Fruit fly (Drosophila melanogaster) whole organism, embryonic: ENCODE data around the gene GluProRS.

Experiments
- Atf6 ChIP-seq: fragments of 200-800 bp; sonication (Bioruptor generic); IDR thresholded peaks from 2 replicates; pipeline ENCODE4 v1.3.6; 2022; ENCODE audit warnings: missing biosample characterization, missing genetic modification characterization
- Bgb ChIP-seq: fragments of 200-800 bp; sonication (Bioruptor generic); IDR thresholded peaks from 2 replicates; pipeline ENCODE4 v1.3.6; 2022; ENCODE audit warnings: missing biosample characterization, missing genetic modification characterization; ENCODE audit not compliant: partially characterized antibody
- CG10147 ChIP-seq: fragments of 200-800 bp; sonication (Bioruptor generic); optimal IDR thresholded peaks from 2 replicates; lab custom pipeline; 2019; ENCODE audit warnings: missing biosample characterization, mild to moderate bottlenecking, missing genetic modification characterization, moderate library complexity
- CG10366 ChIP-seq: fragments of 200-800 bp; sonication (Bioruptor generic); IDR thresholded peaks from 2 replicates; pipeline ENCODE4 v1.3.6; 2022; ENCODE audit warnings: missing biosample characterization, missing genetic modification characterization
- CG10543 ChIP-seq: fragments of 200-800 bp; sonication (Bioruptor generic); optimal IDR thresholded peaks from 3 replicates; lab custom pipeline; 2017; ENCODE audit warnings: missing biosample characterization, mild to moderate bottlenecking, missing genetic modification characterization, moderate library complexity
- CG11093 ChIP-seq: fragments of 200-800 bp; sonication (Bioruptor generic); IDR thresholded peaks from 3 replicates; pipeline ENCODE4 v1.3.6; 2022; ENCODE audit warnings: missing biosample characterization, missing genetic modification characterization
- CG13296 ChIP-seq: fragments of 200-800 bp; sonication (Bioruptor generic); optimal IDR thresholded peaks from 3 replicates; lab custom pipeline; 2018; ENCODE audit warnings: missing biosample characterization, mild to moderate bottlenecking, missing genetic modification characterization
- CG13624 ChIP-seq: fragments of 200-800 bp; sonication (Bioruptor generic); optimal IDR thresholded peaks from 2 replicates; lab custom pipeline; 2016; ENCODE audit warnings: missing biosample characterization, missing genetic modification characterization
- CG14965 ChIP-seq: fragments of 200-800 bp; sonication (Bioruptor generic); optimal IDR thresholded peaks from 2 replicates; lab custom pipeline; 2016; ENCODE audit warnings: missing biosample characterization, missing genetic modification characterization, borderline replicate concordance
- CG1529 ChIP-seq: fragments of 200-800 bp; sonication (Bioruptor generic); optimal IDR thresholded peaks from 3 replicates; lab custom pipeline; 2018; ENCODE audit warnings: missing biosample characterization, missing genetic modification characterization
- CG1603 ChIP-seq: fragments of 200-800 bp; sonication (Bioruptor generic); optimal IDR thresholded peaks from 2 replicates; lab custom pipeline; 2019; ENCODE audit warnings: missing biosample characterization, mild to moderate bottlenecking, missing genetic modification characterization, moderate library complexity
- CG18599 ChIP-seq: fragments of 200-800 bp; sonication (Bioruptor generic); optimal IDR thresholded peaks from 3 replicates; lab custom pipeline; 2017; ENCODE audit warnings: missing biosample characterization, missing genetic modification characterization, mild to moderate bottlenecking, moderate library complexity, missing genetic modification reagents
- CG2889 ChIP-seq: fragments of 200-800 bp; sonication (Bioruptor generic); IDR thresholded peaks from 3 replicates; pipeline ENCODE4 v1.3.6; 2022; ENCODE audit warnings: missing biosample characterization, missing genetic modification characterization
- CG31388 ChIP-seq: fragments of 200-800 bp; sonication (Bioruptor generic); optimal IDR thresholded peaks from 2 replicates; lab custom pipeline; 2016; ENCODE audit warnings: missing biosample characterization, missing genetic modification characterization
- CG8944 ChIP-seq: fragments of 200-800 bp; sonication (Bioruptor generic); optimal IDR thresholded peaks from 3 replicates; lab custom pipeline; 2016; ENCODE audit warnings: missing biosample characterization, missing genetic modification characterization
- CG9215 ChIP-seq: fragments of 200-800 bp; sonication (Bioruptor generic); IDR thresholded peaks from 2 replicates; pipeline ENCODE4 v1.3.6; 2022; ENCODE audit warnings: missing biosample characterization, missing genetic modification characterization
- CG9609 ChIP-seq: fragments of 200-800 bp; sonication (Bioruptor generic); optimal IDR thresholded peaks from 3 replicates; lab custom pipeline; 2016; ENCODE audit warnings: missing biosample characterization, missing genetic modification characterization
- CkIIα-i1 ChIP-seq: fragments of 200-800 bp; sonication (Bioruptor generic); IDR thresholded peaks from 2 replicates; pipeline ENCODE4 v1.3.6; 2022; ENCODE audit warnings: missing biosample characterization, missing genetic modification characterization
- D19B ChIP-seq: fragments of 200-800 bp; sonication (Bioruptor generic); optimal IDR thresholded peaks from 2 replicates; lab custom pipeline; 2017; ENCODE audit warnings: missing biosample characterization, mild to moderate bottlenecking, missing genetic modification characterization
- Ets97D ChIP-seq: fragments of 200-800 bp; sonication (Bioruptor generic); optimal IDR thresholded peaks from 3 replicates; lab custom pipeline; 2016; ENCODE audit warnings: missing biosample characterization, missing genetic modification characterization
- Gug ChIP-seq: fragments of 200-800 bp; sonication (Bioruptor generic); IDR thresholded peaks from 4 replicates; pipeline ENCODE4 v1.3.6; 2022; ENCODE audit warnings: missing biosample characterization, missing genetic modification characterization
- Hr51 ChIP-seq, 2 experiments: fragments of 200-800 bp; sonication (Bioruptor generic); optimal IDR thresholded peaks; 2 replicates in 1 of 2; 3 replicates in 1 of 2; lab custom pipeline; 2016 to 2018; ENCODE audit warnings: missing biosample characterization in 2 of 2, missing genetic modification characterization in 2 of 2, mild to moderate bottlenecking in 1 of 2, moderate library complexity in 1 of 2
- MBD-R2 ChIP-seq: fragments of 200-800 bp; sonication (Bioruptor generic); IDR thresholded peaks from 2 replicates; pipeline ENCODE4 v1.3.6; 2022; ENCODE audit warnings: missing biosample characterization, missing genetic modification characterization
- NFAT ChIP-seq: fragments of 200-800 bp; sonication (Bioruptor generic); IDR thresholded peaks from 2 replicates; pipeline ENCODE4 v1.3.6; 2022; ENCODE audit warnings: missing biosample characterization, missing genetic modification characterization
- Nf-YA ChIP-seq: fragments of 200-800 bp; sonication (Bioruptor generic); IDR thresholded peaks from 2 replicates; pipeline ENCODE4 v1.3.6; 2022; ENCODE audit warnings: missing biosample characterization, missing genetic modification characterization
- Nf-YC ChIP-seq: fragments of 200-800 bp; optimal IDR thresholded peaks from 3 replicates; lab custom pipeline; 2019; ENCODE audit warnings: missing biosample characterization, mild to moderate bottlenecking, missing genetic modification characterization, moderate library complexity
- Optix ChIP-seq: fragments of 200-800 bp; sonication (Bioruptor generic); IDR thresholded peaks from 3 replicates; pipeline ENCODE4 v1.3.6; 2022; ENCODE audit warnings: missing biosample characterization, missing genetic modification characterization
- Sry-δ ChIP-seq: fragments of 200-800 bp; sonication (Bioruptor generic); optimal IDR thresholded peaks from 2 replicates; lab custom pipeline; 2016; ENCODE audit warnings: missing biosample characterization, missing genetic modification characterization
- Stat92E ChIP-seq, 3 experiments: fragments of >200 bp in 2 of 3; fragments of 200-800 bp in 1 of 3; sonication (Bioruptor generic) in 1 of 3; optimal IDR thresholded peaks; 2 replicates each; lab custom pipeline; 2017 to 2019; ENCODE audit warnings: missing biosample characterization in 3 of 3, missing genetic modification characterization in 3 of 3, mild to moderate bottlenecking in 1 of 3, moderate library complexity in 1 of 3
- TFAM ChIP-seq: fragments of 200-800 bp; sonication (Bioruptor generic); optimal IDR thresholded peaks from 2 replicates; lab custom pipeline; 2017; ENCODE audit warnings: missing biosample characterization, missing genetic modification characterization, inconsistent platforms
- bigmax ChIP-seq: fragments of 200-800 bp; sonication (Bioruptor generic); optimal IDR thresholded peaks from 2 replicates; lab custom pipeline; 2018; ENCODE audit warnings: missing biosample characterization, mild to moderate bottlenecking, missing genetic modification characterization
- br ChIP-seq: fragments of >200 bp; optimal IDR thresholded peaks from 2 replicates; lab custom pipeline; 2017
- cato ChIP-seq: fragments of 200-800 bp; sonication (Bioruptor generic); optimal IDR thresholded peaks from 2 replicates; lab custom pipeline; 2016; ENCODE audit warnings: missing biosample characterization, missing genetic modification characterization, borderline replicate concordance
- eve ChIP-seq, 2 experiments: fragments of >200 bp; optimal IDR thresholded peaks; 2 replicates each; lab custom pipeline; 2017; ENCODE audit warnings: missing biosample characterization in 2 of 2, missing genetic modification characterization in 2 of 2
- exex ChIP-seq: fragments of 200-800 bp; sonication (Bioruptor generic); optimal IDR thresholded peaks from 4 replicates; lab custom pipeline; 2018; ENCODE audit warnings: missing biosample characterization, mild to moderate bottlenecking, missing genetic modification characterization, moderate library complexity
- gcm2 ChIP-seq: fragments of 200-800 bp; sonication (Bioruptor generic); optimal IDR thresholded peaks from 2 replicates; lab custom pipeline; 2016; ENCODE audit warnings: missing biosample characterization, missing genetic modification characterization
- gfzf ChIP-seq: fragments of 200-800 bp; sonication (Bioruptor generic); optimal IDR thresholded peaks from 2 replicates; lab custom pipeline; 2016; ENCODE audit warnings: missing biosample characterization, mild to moderate bottlenecking, missing genetic modification characterization, moderate library complexity
- gsb-n ChIP-seq: fragments of 200-800 bp; sonication (Bioruptor generic); optimal IDR thresholded peaks from 3 replicates; lab custom pipeline; 2018; ENCODE audit warnings: missing biosample characterization, mild to moderate bottlenecking, missing genetic modification characterization
- hb ChIP-seq: fragments of 200-800 bp; sonication (Bioruptor generic); IDR thresholded peaks from 3 replicates; pipeline ENCODE4 v1.3.6; 2022; ENCODE audit warnings: missing biosample characterization, missing genetic modification characterization; ENCODE audit not compliant: partially characterized antibody
- jing ChIP-seq: fragments of 200-800 bp; sonication (Bioruptor generic); optimal IDR thresholded peaks from 2 replicates; lab custom pipeline; 2018; ENCODE audit warnings: missing biosample characterization, mild to moderate bottlenecking, missing genetic modification characterization
- jumu ChIP-seq: fragments of 200-800 bp; sonication (Bioruptor generic); optimal IDR thresholded peaks from 3 replicates; lab custom pipeline; 2016; ENCODE audit warnings: missing biosample characterization, missing genetic modification characterization
- oc ChIP-seq: fragments of 200-800 bp; sonication (Bioruptor generic); optimal IDR thresholded peaks from 2 replicates; lab custom pipeline; 2018; ENCODE audit warnings: missing biosample characterization, mild to moderate bottlenecking, missing genetic modification characterization, moderate library complexity
- onecut ChIP-seq: fragments of 200-800 bp; sonication (Bioruptor generic); IDR thresholded peaks from 2 replicates; pipeline ENCODE4 v1.3.6; 2022; ENCODE audit warnings: missing biosample characterization, missing genetic modification characterization
- org-1 ChIP-seq: fragments of 200-800 bp; sonication (Bioruptor generic); optimal IDR thresholded peaks from 2 replicates; lab custom pipeline; 2017; ENCODE audit warnings: missing biosample characterization, missing genetic modification characterization
- pnt ChIP-seq: fragments of 200-800 bp; sonication (Bioruptor generic); optimal IDR thresholded peaks from 3 replicates; lab custom pipeline; 2016; ENCODE audit warnings: missing biosample characterization, missing genetic modification characterization
- scrt ChIP-seq: fragments of 200-800 bp; sonication (Bioruptor generic); optimal IDR thresholded peaks from 2 replicates; lab custom pipeline; 2018; ENCODE audit warnings: missing biosample characterization, mild to moderate bottlenecking, missing genetic modification characterization, moderate library complexity
- tll ChIP-seq, 2 experiments: fragments of 200-800 bp in 1 of 2; fragments of >200 bp in 1 of 2; sonication (Bioruptor generic) in 1 of 2; optimal IDR thresholded peaks; 2 replicates each; lab custom pipeline; 2017 to 2019; ENCODE audit warnings: missing biosample characterization in 2 of 2, missing genetic modification characterization in 2 of 2, mild to moderate bottlenecking in 1 of 2, moderate library complexity in 1 of 2
- tx ChIP-seq: fragments of 200-800 bp; sonication (Bioruptor generic); optimal IDR thresholded peaks from 2 replicates; lab custom pipeline; 2016; ENCODE audit warnings: missing biosample characterization, missing genetic modification characterization
- wdn ChIP-seq: fragments of 200-800 bp; sonication (Bioruptor generic); IDR thresholded peaks from 2 replicates; pipeline ENCODE4 v1.3.6; 2022; ENCODE audit warnings: missing biosample characterization, missing genetic modification characterization

GluProRS gene

DNA sequence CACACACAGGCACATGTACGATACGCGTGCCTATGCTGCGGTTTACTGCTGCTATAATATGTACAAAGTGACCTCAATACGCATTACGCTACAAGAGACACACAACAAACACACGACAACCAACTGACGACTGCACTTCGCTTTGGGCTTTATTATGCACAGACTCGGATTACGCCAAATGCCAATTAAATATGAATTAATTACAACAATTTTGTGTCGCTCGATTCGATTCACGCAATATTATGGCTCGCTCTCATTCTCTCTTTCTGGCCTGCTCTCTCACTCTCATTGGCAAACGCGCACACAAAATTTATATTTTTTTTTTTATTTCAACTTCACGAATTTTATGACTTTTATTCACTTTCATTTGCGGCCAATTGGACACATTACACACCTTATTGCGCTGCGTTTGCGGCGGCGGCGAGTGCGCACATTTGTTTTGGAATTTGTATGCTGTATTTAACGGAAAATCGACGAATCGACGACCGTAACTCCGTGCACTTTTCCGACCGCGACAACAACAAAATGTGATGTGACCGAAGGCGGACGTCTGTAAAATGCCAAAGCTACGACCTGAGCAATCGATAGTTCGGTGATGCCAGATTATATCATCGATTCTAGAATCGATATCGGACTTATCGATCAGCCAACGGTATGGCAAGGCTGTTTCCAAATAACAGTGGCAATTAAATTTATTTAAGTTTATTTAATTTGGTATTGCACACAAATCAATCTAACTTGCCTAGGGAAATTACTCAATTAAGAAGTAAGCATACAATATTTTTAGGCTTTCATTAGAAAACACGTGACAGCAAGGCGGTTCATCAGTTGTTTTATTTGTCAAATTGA is 35.5 kb downstream of the GluProRS start, which contains the start of the genes sba and CG31141 (continued):
- TF ChIP-seq Atf6 (GFP tag; lab: Robert Waterston, UW) (no peak), CkIIα-i1 (GFP tag; lab: Robert Waterston, UW) (no peak), eve (GFP tag; optimal IDR thresholded peaks at IDR 0.05; lab: Kevin White, UChicago) (no peak), bigmax (GFP tag; lab: Kevin White, UChicago) (no peak), CG10147 (peak; percentile 45), CG14965 (no peak), MBD-R2 (peak; percentile 57), onecut (GFP tag; lab: Robert Waterston, UW) (peak; percentile 44), Stat92E (GFP tag; optimal IDR thresholded peaks at IDR 0.05; lab: Kevin White, UChicago) (no peak), hb (GFP tag; lab: Robert Waterston, UW) (peak; percentile 88), gcm2 (GFP tag; lab: Kevin White, UChicago) (no peak), TFAM (GFP tag; lab: Kevin White, UChicago) (peak; percentile 16), CG1529 (GFP tag; lab: Kevin White, UChicago) (no peak), Nf-YA (GFP tag; lab: Robert Waterston, UW) (no peak), pnt (GFP tag; lab: Kevin White, UChicago) (no peak), exex (tag; lab: Kevin White, UChicago) (peak; percentile 77), D19B (GFP tag; lab: Kevin White, UChicago) (no peak), oc (no peak), CG11093 (no peak), scrt (GFP tag; lab: Kevin White, UChicago) (no peak), CG13624 (GFP tag; lab: Kevin White, UChicago) (peak; percentile 29), CG10543 (GFP tag; lab: Kevin White, UChicago) (no peak), Optix (GFP tag; lab: Robert Waterston, UW) (no peak), CG2889 (no peak), Gug (GFP tag; lab: Robert Waterston, UW) (no peak), Sry-δ (GFP tag; lab: Kevin White, UChicago) (peak; percentile 78), tx (GFP tag; lab: Kevin White, UChicago) (no peak), wdn (GFP tag; lab: Robert Waterston, UW) (0 out of 2 replicates have a peak, but pooled peaks have one; percentile 24), org-1 (GFP tag; lab: Kevin White, UChicago) (no peak), gfzf (GFP tag; lab: Kevin White, UChicago) (peak; percentile 88), jumu (GFP tag; lab: Kevin White, UChicago) (no peak), CG8944 (GFP tag; lab: Kevin White, UChicago) (no peak), CG9609 (no peak), tll (GFP tag; optimal IDR thresholded peaks at IDR 0.05; lab: Kevin White, UChicago) (peak in 1 of 2 experiments; percentile 20), cato (no peak), CG13296 (peak; percentile 44), CG9215 (GFP tag; lab: Robert Waterston, UW) (no peak), jing (no peak), Ets97D (GFP tag; lab: Kevin White, UChicago) (peak; percentile 84), CG31388 (GFP tag; lab: Kevin White, UChicago) (no peak), br (no peak), CG10366 (GFP tag; lab: Robert Waterston, UW) (no peak), gsb-n (tag; lab: Kevin White, UChicago) (peak; percentile 45), Nf-YC (tag; lab: Kevin White, UChicago) (peak; percentile 2), CG18599 (no peak), NFAT (GFP tag; lab: Robert Waterston, UW) (0 out of 2 replicates have a peak, but pooled peaks have one; percentile 20), Bgb (GFP tag; lab: Robert Waterston, UW) (peak; percentile 96), CG1603 (tag; lab: Kevin White, UChicago) (peak; percentile 80), Hr51 (GFP tag; optimal IDR thresholded peaks at IDR 0.05; lab: Kevin White, UChicago) (no peak)
